Fruit fly (Drosophila melanogaster) whole organism, embryonic: ENCODE measurements around the gene CG10035.

Experiments
- Bgb ChIP-seq: fragments of 200-800 bp; sonication (Bioruptor generic); IDR thresholded peaks from 2 replicates; pipeline ENCODE4 v1.3.6; 2022; ENCODE audit warnings: missing biosample characterization, missing genetic modification characterization; ENCODE audit not compliant: partially characterized antibody
- CG14441 ChIP-seq: fragments of 200-800 bp; sonication (Bioruptor generic); IDR thresholded peaks from 2 replicates; pipeline ENCODE4 v1.3.6; 2022; ENCODE audit warnings: missing biosample characterization, missing genetic modification characterization
- crol ChIP-seq: fragments of 200-800 bp; sonication (Bioruptor generic); IDR thresholded peaks from 2 replicates; pipeline ENCODE4 v1.3.6; 2022; ENCODE audit warnings: missing biosample characterization, missing genetic modification characterization
- hth ChIP-seq: fragments of >200 bp; optimal IDR thresholded peaks from 2 replicates; lab custom pipeline; 2017; ENCODE audit warnings: inconsistent platforms

DNA sequence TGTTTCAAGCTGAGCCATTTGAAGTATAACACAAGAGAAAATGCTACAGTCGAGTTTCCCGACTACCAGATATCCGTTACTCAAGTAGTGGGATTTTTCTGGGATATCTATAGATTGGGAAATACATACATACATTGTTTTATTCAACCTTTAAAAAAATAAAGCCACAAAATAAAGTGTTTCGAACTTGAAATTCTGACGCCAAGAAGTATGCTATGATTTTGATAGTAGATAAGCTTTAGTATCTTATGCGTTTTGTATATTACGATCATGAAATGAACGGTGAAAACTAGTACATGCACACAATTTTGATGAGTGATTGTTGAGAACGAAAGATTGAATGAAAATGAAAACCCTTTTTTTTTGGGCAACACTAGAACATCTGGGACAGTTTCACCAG lies 18.9 kb downstream of the CG10035 start:
- TF ChIP-seq Bgb (GFP tag; lab: Robert Waterston, UW), result no peak
- TF ChIP-seq crol (GFP tag; lab: Robert Waterston, UW), result no peak
- no peak for TF ChIP-seq CG14441 (GFP tag; lab: Robert Waterston, UW)
- no peak for TF ChIP-seq hth (lab: Kevin White, UChicago)
